Fruit fly (Drosophila melanogaster) whole organism, embryonic: ENCODE results near the gene CG15577.

ENCODE experiments used
- CG10267 ChIP-seq: fragments of 200-800 bp; sonication (Bioruptor generic); optimal IDR thresholded peaks from 2 replicates; lab custom pipeline; 2018; ENCODE audit warnings: missing biosample characterization, mild to moderate bottlenecking, missing genetic modification characterization, moderate library complexity
- CG11398 ChIP-seq: fragments of 200-800 bp; sonication (Bioruptor generic); optimal IDR thresholded peaks from 2 replicates; lab custom pipeline; 2016; ENCODE audit warnings: missing biosample characterization, missing genetic modification characterization
- CG11504 ChIP-seq: fragments of 200-800 bp; sonication (Bioruptor generic); optimal IDR thresholded peaks from 3 replicates; lab custom pipeline; 2019; ENCODE audit warnings: missing biosample characterization, mild to moderate bottlenecking, missing genetic modification characterization, moderate library complexity
- CG11695 ChIP-seq: fragments of 200-800 bp; sonication (Bioruptor generic); IDR thresholded peaks from 3 replicates; pipeline ENCODE4 v1.3.6; 2022; ENCODE audit warnings: missing biosample characterization, missing genetic modification characterization
- CG11723 ChIP-seq: fragments of 200-800 bp; sonication (Bioruptor generic); optimal IDR thresholded peaks from 2 replicates; lab custom pipeline; 2017; ENCODE audit warnings: missing biosample characterization, mild to moderate bottlenecking, missing genetic modification characterization
- CG12942 ChIP-seq: fragments of 200-800 bp; sonication (Bioruptor generic); optimal IDR thresholded peaks from 3 replicates; lab custom pipeline; 2016; ENCODE audit warnings: missing biosample characterization, missing genetic modification characterization
- CG14014 ChIP-seq: fragments of 200-800 bp; sonication (Bioruptor generic); IDR thresholded peaks from 2 replicates; pipeline ENCODE4 v1.3.6; 2022; ENCODE audit warnings: missing biosample characterization, missing genetic modification characterization
- CG14441 ChIP-seq: fragments of 200-800 bp; sonication (Bioruptor generic); IDR thresholded peaks from 2 replicates; pipeline ENCODE4 v1.3.6; 2022; ENCODE audit warnings: missing biosample characterization, missing genetic modification characterization
- CG14965 ChIP-seq: fragments of 200-800 bp; sonication (Bioruptor generic); optimal IDR thresholded peaks from 2 replicates; lab custom pipeline; 2016; ENCODE audit warnings: missing biosample characterization, missing genetic modification characterization, borderline replicate concordance
- CG1529 ChIP-seq: fragments of 200-800 bp; sonication (Bioruptor generic); optimal IDR thresholded peaks from 3 replicates; lab custom pipeline; 2018; ENCODE audit warnings: missing biosample characterization, missing genetic modification characterization
- CG16813 ChIP-seq: fragments of 200-800 bp; sonication (Bioruptor generic); IDR thresholded peaks from 3 replicates; pipeline ENCODE4 v1.3.6; 2022; ENCODE audit warnings: missing biosample characterization, missing genetic modification characterization; ENCODE audit not compliant: partially characterized antibody
- CG16863 ChIP-seq: fragments of 200-800 bp; sonication (Bioruptor generic); optimal IDR thresholded peaks from 3 replicates; lab custom pipeline; 2016; ENCODE audit warnings: missing biosample characterization, missing genetic modification characterization
- CG17328 ChIP-seq: fragments of 200-800 bp; sonication (Bioruptor generic); IDR thresholded peaks from 2 replicates; pipeline ENCODE4 v1.3.6; 2022; ENCODE audit warnings: missing biosample characterization, missing genetic modification characterization
- CG17802 ChIP-seq: fragments of 200-800 bp; sonication (Bioruptor generic); optimal IDR thresholded peaks from 2 replicates; lab custom pipeline; 2018; ENCODE audit warnings: missing biosample characterization, mild to moderate bottlenecking, missing genetic modification characterization, moderate library complexity
- CG18764 ChIP-seq: fragments of 200-800 bp; sonication (Bioruptor generic); optimal IDR thresholded peaks from 3 replicates; lab custom pipeline; 2016; ENCODE audit warnings: missing biosample characterization, missing genetic modification characterization
- CG3065 ChIP-seq: fragments of 200-800 bp; sonication (Bioruptor generic); optimal IDR thresholded peaks from 2 replicates; lab custom pipeline; 2016; ENCODE audit warnings: missing biosample characterization, missing genetic modification characterization
- CG31441 ChIP-seq: fragments of 200-800 bp; sonication (Bioruptor generic); IDR thresholded peaks from 2 replicates; pipeline ENCODE4 v1.3.6; 2022; ENCODE audit warnings: missing biosample characterization, missing genetic modification characterization
- CG32772 ChIP-seq: fragments of 200-800 bp; sonication (Bioruptor generic); IDR thresholded peaks from 2 replicates; pipeline ENCODE4 v1.3.6; 2022; ENCODE audit warnings: missing biosample characterization, missing genetic modification characterization
- CG3847 ChIP-seq: fragments of 200-800 bp; sonication (Bioruptor generic); IDR thresholded peaks from 2 replicates; pipeline ENCODE4 v1.3.6; 2022; ENCODE audit warnings: missing biosample characterization, missing genetic modification characterization
- CG8388 ChIP-seq: fragments of 200-800 bp; sonication (Bioruptor generic); optimal IDR thresholded peaks from 2 replicates; lab custom pipeline; 2019; ENCODE audit warnings: missing biosample characterization, mild to moderate bottlenecking, missing genetic modification characterization, moderate library complexity
- Dad ChIP-seq: fragments of 200-800 bp; sonication (Bioruptor generic); optimal IDR thresholded peaks from 3 replicates; lab custom pipeline; 2016; ENCODE audit warnings: missing biosample characterization, missing genetic modification characterization
- Elba2 ChIP-seq: fragments of 200-800 bp; sonication (Bioruptor generic); optimal IDR thresholded peaks from 3 replicates; lab custom pipeline; 2016; ENCODE audit warnings: missing biosample characterization, missing genetic modification characterization
- Ets65A ChIP-seq: fragments of 200-800 bp; sonication (Bioruptor generic); peaks from one replicate; lab custom pipeline; 2016; ENCODE audit warnings: missing biosample characterization, missing genetic modification characterization
- Gug ChIP-seq: fragments of 200-800 bp; sonication (Bioruptor generic); IDR thresholded peaks from 4 replicates; pipeline ENCODE4 v1.3.6; 2022; ENCODE audit warnings: missing biosample characterization, missing genetic modification characterization
- HHEX ChIP-seq: fragments of 200-800 bp; sonication (Bioruptor generic); optimal IDR thresholded peaks from 3 replicates; lab custom pipeline; 2017; ENCODE audit warnings: missing biosample characterization, mild to moderate bottlenecking, missing genetic modification characterization, missing genetic modification reagents
- Lhr ChIP-seq: fragments of 200-800 bp; sonication (Bioruptor generic); optimal IDR thresholded peaks from 3 replicates; lab custom pipeline; 2017; ENCODE audit warnings: mild to moderate bottlenecking, missing biosample characterization, missing genetic modification reagents, missing genetic modification characterization
- Mrtf ChIP-seq: fragments of 200-800 bp; sonication (Bioruptor generic); IDR thresholded peaks from 3 replicates; pipeline ENCODE4 v1.3.6; 2022; ENCODE audit warnings: missing biosample characterization, missing genetic modification characterization
- Neu2 ChIP-seq: fragments of 200-800 bp; sonication (Bioruptor generic); optimal IDR thresholded peaks from 3 replicates; lab custom pipeline; 2016; ENCODE audit warnings: missing biosample characterization, missing genetic modification characterization, borderline replicate concordance
- Nf-YC ChIP-seq: fragments of 200-800 bp; optimal IDR thresholded peaks from 3 replicates; lab custom pipeline; 2019; ENCODE audit warnings: missing biosample characterization, mild to moderate bottlenecking, missing genetic modification characterization, moderate library complexity
- Oli ChIP-seq: fragments of 200-800 bp; sonication (Bioruptor generic); optimal IDR thresholded peaks from 2 replicates; lab custom pipeline; 2018; ENCODE audit warnings: missing biosample characterization, mild to moderate bottlenecking, missing genetic modification characterization, moderate library complexity
- Ravus ChIP-seq: fragments of 200-800 bp; sonication (Bioruptor generic); IDR thresholded peaks from 2 replicates; pipeline ENCODE4 v1.3.6; 2022; ENCODE audit warnings: missing biosample characterization, missing genetic modification characterization
- Stat92E ChIP-seq, 3 experiments: fragments of >200 bp in 2 of 3; fragments of 200-800 bp in 1 of 3; sonication (Bioruptor generic) in 1 of 3; optimal IDR thresholded peaks; 2 replicates each; lab custom pipeline; 2017 to 2019; ENCODE audit warnings: missing biosample characterization in 3 of 3, missing genetic modification characterization in 3 of 3, mild to moderate bottlenecking in 1 of 3, moderate library complexity in 1 of 3
- Xrp1 ChIP-seq: fragments of 200-800 bp; sonication (Bioruptor generic); IDR thresholded peaks from 2 replicates; pipeline ENCODE4 v1.3.6; 2022; ENCODE audit warnings: missing biosample characterization, missing genetic modification characterization
- amos ChIP-seq: fragments of 200-800 bp; sonication (Bioruptor generic); IDR thresholded peaks from 2 replicates; pipeline ENCODE4 v1.3.6; 2022; ENCODE audit warnings: missing biosample characterization, missing genetic modification characterization; ENCODE audit not compliant: partially characterized antibody
- ap ChIP-seq: fragments of 200-800 bp; sonication (Bioruptor generic); IDR thresholded peaks from 2 replicates; pipeline ENCODE4 v1.3.6; 2022; ENCODE audit warnings: missing biosample characterization, missing genetic modification characterization
- ara ChIP-seq: fragments of 200-800 bp; sonication (Bioruptor generic); IDR thresholded peaks from 2 replicates; pipeline ENCODE4 v1.3.6; 2022; ENCODE audit warnings: missing biosample characterization, missing genetic modification characterization
- chinmo ChIP-seq: fragments of 200-800 bp; sonication (Bioruptor generic); IDR thresholded peaks from 4 replicates; pipeline ENCODE4 v1.3.6; 2022; ENCODE audit warnings: missing biosample characterization, missing genetic modification characterization; ENCODE audit not compliant: partially characterized antibody
- crol ChIP-seq: fragments of 200-800 bp; sonication (Bioruptor generic); IDR thresholded peaks from 2 replicates; pipeline ENCODE4 v1.3.6; 2022; ENCODE audit warnings: missing biosample characterization, missing genetic modification characterization
- dimm ChIP-seq: fragments of 200-800 bp; sonication (Bioruptor generic); IDR thresholded peaks from 2 replicates; pipeline ENCODE4 v1.3.6; 2022; ENCODE audit warnings: missing biosample characterization, missing genetic modification characterization
- fd96Cb ChIP-seq: fragments of 200-800 bp; sonication (Bioruptor generic); optimal IDR thresholded peaks from 2 replicates; lab custom pipeline; 2018; ENCODE audit warnings: missing biosample characterization, mild to moderate bottlenecking, missing genetic modification characterization, moderate library complexity
- fu2 ChIP-seq: fragments of 200-800 bp; sonication (Bioruptor generic); optimal IDR thresholded peaks from 2 replicates; lab custom pipeline; 2016; ENCODE audit warnings: missing biosample characterization, missing genetic modification characterization
- gt ChIP-seq: fragments of 200-800 bp; sonication (Bioruptor generic); IDR thresholded peaks from 2 replicates; pipeline ENCODE4 v1.3.6; 2022; ENCODE audit warnings: missing biosample characterization, missing genetic modification characterization
- hbn ChIP-seq: fragments of 200-800 bp; sonication (Bioruptor generic); IDR thresholded peaks from 2 replicates; pipeline ENCODE4 v1.3.6; 2022; ENCODE audit warnings: missing biosample characterization, missing genetic modification characterization; ENCODE audit not compliant: partially characterized antibody
- lab ChIP-seq: fragments of 200-800 bp; sonication (Bioruptor generic); optimal IDR thresholded peaks from 3 replicates; lab custom pipeline; 2017; ENCODE audit warnings: missing biosample characterization, missing genetic modification characterization, mild to moderate bottlenecking, moderate library complexity, missing genetic modification reagents
- nom ChIP-seq: fragments of 200-800 bp; sonication (Bioruptor generic); optimal IDR thresholded peaks from 2 replicates; lab custom pipeline; 2017; ENCODE audit warnings: missing biosample characterization, missing genetic modification characterization, mild to moderate bottlenecking, moderate library complexity, missing genetic modification reagents
- p53 ChIP-seq: fragments of 200-800 bp; sonication (Bioruptor generic); optimal IDR thresholded peaks from 2 replicates; lab custom pipeline; 2016; ENCODE audit warnings: missing biosample characterization, missing genetic modification characterization
- pnt ChIP-seq: fragments of 200-800 bp; sonication (Bioruptor generic); optimal IDR thresholded peaks from 3 replicates; lab custom pipeline; 2016; ENCODE audit warnings: missing biosample characterization, missing genetic modification characterization
- salm ChIP-seq: fragments of 200-800 bp; sonication (Bioruptor generic); optimal IDR thresholded peaks from 2 replicates; lab custom pipeline; 2018; ENCODE audit warnings: missing biosample characterization, mild to moderate bottlenecking, missing genetic modification characterization
- sd ChIP-seq: fragments of 200-800 bp; sonication (Bioruptor generic); optimal IDR thresholded peaks from 3 replicates; lab custom pipeline; 2018; ENCODE audit warnings: missing biosample characterization, mild to moderate bottlenecking, missing genetic modification characterization, moderate library complexity
- sug ChIP-seq: fragments of 200-800 bp; optimal IDR thresholded peaks from 2 replicates; lab custom pipeline; 2019; ENCODE audit warnings: missing biosample characterization, mild to moderate bottlenecking, missing genetic modification characterization, moderate library complexity
- toy ChIP-seq: fragments of 200-800 bp; sonication (Bioruptor generic); IDR thresholded peaks from 2 replicates; pipeline ENCODE4 v1.3.6; 2022; ENCODE audit warnings: missing biosample characterization, missing genetic modification characterization

Gene CG15577

dm6 chrX:4324781-4325180, 48.0 kb upstream of the CG15577 start (continued):
- TF ChIP-seq Ravus, result peak; percentile 99
- TF ChIP-seq CG11695, result peak; percentile 98
- peak; percentile 98 for TF ChIP-seq CG17328 (GFP tag; lab: Robert Waterston, UW)
- TF ChIP-seq gt (GFP tag; lab: Robert Waterston, UW), result peak; percentile 96
- TF ChIP-seq CG1529 (GFP tag; lab: Kevin White, UChicago), result peak; percentile 95
- peak; percentile 89 for TF ChIP-seq CG8388 (GFP tag; lab: Kevin White, UChicago)
- no peak for TF ChIP-seq CG16813 (GFP tag; lab: Robert Waterston, UW)
- TF ChIP-seq lab, result peak; percentile 99
- peak; percentile 98 for TF ChIP-seq toy (GFP tag; lab: Robert Waterston, UW)
- TF ChIP-seq CG32772, result peak; percentile 99
- TF ChIP-seq CG3065 (GFP tag; lab: Kevin White, UChicago), result peak; percentile 95
- TF ChIP-seq CG11398 (GFP tag; lab: Kevin White, UChicago), result peak; percentile 96
- TF ChIP-seq pnt (GFP tag; lab: Kevin White, UChicago), result peak; percentile 97
- TF ChIP-seq CG11504 (tag; lab: Kevin White, UChicago), result peak; percentile 97
- no peak for TF ChIP-seq amos (GFP tag; lab: Robert Waterston, UW)
- TF ChIP-seq CG31441, result peak; percentile 91
- peak; percentile 92 for TF ChIP-seq Nf-YC (tag; lab: Kevin White, UChicago)
- TF ChIP-seq CG10267 (tag; lab: Kevin White, UChicago), result peak; percentile 87
- TF ChIP-seq CG12942 (GFP tag; lab: Kevin White, UChicago), result peak; percentile 98
- peak; percentile 95 for TF ChIP-seq CG18764 (GFP tag; lab: Kevin White, UChicago)
- TF ChIP-seq CG14965 (GFP tag; lab: Kevin White, UChicago), result peak; percentile 87
- TF ChIP-seq ara (GFP tag; lab: Robert Waterston, UW), result peak; percentile 98
- no peak for TF ChIP-seq hbn (GFP tag; lab: Robert Waterston, UW)
- TF ChIP-seq dimm, result peak; percentile 99
- TF ChIP-seq CG14441, result peak; percentile 99
- TF ChIP-seq fd96Cb (tag; lab: Kevin White, UChicago), result peak; percentile 97
- peak; percentile 33 for TF ChIP-seq Elba2
- TF ChIP-seq salm (tag; lab: Kevin White, UChicago), result peak; percentile 94
- TF ChIP-seq fu2 (GFP tag; lab: Kevin White, UChicago), result peak; percentile 98
- TF ChIP-seq p53 (GFP tag; lab: Kevin White, UChicago), result peak; percentile 88
- TF ChIP-seq Lhr (GFP tag; lab: Kevin White, UChicago), result peak; percentile 85
- TF ChIP-seq Stat92E (GFP tag; optimal IDR thresholded peaks at IDR 0.05; lab: Kevin White, UChicago), result no peak
- peak; percentile 98 for TF ChIP-seq ap (GFP tag; lab: Robert Waterston, UW)
- peak; percentile 98 for TF ChIP-seq Oli
- TF ChIP-seq chinmo (GFP tag; lab: Robert Waterston, UW), result no peak
- peak; percentile 99 for TF ChIP-seq Mrtf (GFP tag; lab: Robert Waterston, UW)
- TF ChIP-seq sd (tag; lab: Kevin White, UChicago), result peak; percentile 93
- peak; percentile 70 for TF ChIP-seq crol (GFP tag; lab: Robert Waterston, UW)
- peak; percentile 98 for TF ChIP-seq HHEX (GFP tag; lab: Kevin White, UChicago)
- peak; percentile 88 for TF ChIP-seq CG17802 (tag; lab: Kevin White, UChicago)
- peak; percentile 96 for TF ChIP-seq CG11723
- peak; percentile 99 for TF ChIP-seq CG14014 (GFP tag; lab: Robert Waterston, UW)
- peak; percentile 100 for TF ChIP-seq Ets65A (GFP tag; lab: Kevin White, UChicago)
- TF ChIP-seq Gug (GFP tag; lab: Robert Waterston, UW), result peak; percentile 99
- TF ChIP-seq CG16863 (GFP tag; lab: Kevin White, UChicago), result peak; percentile 98
- peak; percentile 97 for TF ChIP-seq Dad
- TF ChIP-seq CG3847 (GFP tag; lab: Robert Waterston, UW), result peak; percentile 99
- TF ChIP-seq Neu2 (GFP tag; lab: Kevin White, UChicago), result peak; percentile 79
- TF ChIP-seq Xrp1 (GFP tag; lab: Robert Waterston, UW), result peak; percentile 98
- TF ChIP-seq sug (tag; lab: Kevin White, UChicago), result peak; percentile 98
- TF ChIP-seq nom (GFP tag; lab: Kevin White, UChicago), result peak; percentile 94
